Fruit fly (Drosophila melanogaster) whole organism, prepupa: ENCODE data around the gene CG4757.
A peak's percentile ranks its signal among the peaks of the same experiment; 100 is the strongest.

Source experiments
- Blimp-1 ChIP-seq: fragments of 200-800 bp; sonication (Bioruptor generic); optimal IDR thresholded peaks from 3 replicates; lab custom pipeline; 2017; ENCODE audit warnings: missing biosample characterization, missing genetic modification characterization, mild to moderate bottlenecking, moderate library complexity, missing genetic modification reagents
- CG10669 ChIP-seq: fragments of 200-800 bp; sonication (Bioruptor generic); optimal IDR thresholded peaks from 3 replicates; lab custom pipeline; 2018; ENCODE audit warnings: missing biosample characterization, mild to moderate bottlenecking, missing genetic modification characterization, moderate library complexity
- CG11294 ChIP-seq: fragments of 200-800 bp; sonication (Bioruptor generic); IDR thresholded peaks from 2 replicates; pipeline ENCODE4 v1.3.6; 2022; ENCODE audit warnings: missing biosample characterization, missing genetic modification characterization
- CG11762 ChIP-seq: fragments of 200-800 bp; sonication (Bioruptor generic); optimal IDR thresholded peaks from 3 replicates; lab custom pipeline; 2016; ENCODE audit warnings: missing biosample characterization, missing genetic modification characterization; ENCODE audit not compliant: insufficient read depth
- CG11902 ChIP-seq: fragments of 200-800 bp; sonication (Bioruptor generic); optimal IDR thresholded peaks from 3 replicates; lab custom pipeline; 2016; ENCODE audit warnings: missing biosample characterization, missing genetic modification characterization
- CG15336 ChIP-seq: fragments of 200-800 bp; sonication (Bioruptor generic); IDR thresholded peaks from 2 replicates; pipeline ENCODE4 v1.3.6; 2022; ENCODE audit warnings: missing biosample characterization, missing genetic modification characterization
- CG16779 ChIP-seq: fragments of 200-800 bp; sonication (Bioruptor generic); optimal IDR thresholded peaks from 3 replicates; lab custom pipeline; 2017; ENCODE audit warnings: missing biosample characterization, mild to moderate bottlenecking, missing genetic modification characterization
- CG32006 ChIP-seq: fragments of 200-800 bp; sonication (Bioruptor generic); optimal IDR thresholded peaks from 3 replicates; lab custom pipeline; 2017; ENCODE audit warnings: missing biosample characterization, mild to moderate bottlenecking, missing genetic modification characterization
- CG3919 ChIP-seq: fragments of 200-800 bp; sonication (Bioruptor generic); optimal IDR thresholded peaks from 3 replicates; lab custom pipeline; 2016; ENCODE audit warnings: missing biosample characterization, missing genetic modification characterization
- CG4318 ChIP-seq: fragments of 200-800 bp; sonication (Bioruptor generic); optimal IDR thresholded peaks from 3 replicates; lab custom pipeline; 2017; ENCODE audit warnings: missing biosample characterization, mild to moderate bottlenecking, missing genetic modification characterization
- CG6163 ChIP-seq: fragments of 200-800 bp; sonication (Bioruptor generic); IDR thresholded peaks from 3 replicates; pipeline ENCODE4 v1.3.6; 2022; ENCODE audit warnings: missing biosample characterization, missing genetic modification characterization
- CG6792 ChIP-seq: fragments of 200-800 bp; sonication (Bioruptor generic); optimal IDR thresholded peaks from 3 replicates; lab custom pipeline; 2016; ENCODE audit warnings: missing biosample characterization, missing genetic modification characterization
- CG6854 ChIP-seq: fragments of 200-800 bp; sonication (Bioruptor generic); optimal IDR thresholded peaks from 2 replicates; lab custom pipeline; 2017; ENCODE audit warnings: missing biosample characterization, mild to moderate bottlenecking, missing genetic modification characterization
- CG8632 ChIP-seq: fragments of 200-800 bp; sonication (Bioruptor generic); optimal IDR thresholded peaks from 3 replicates; lab custom pipeline; 2016; ENCODE audit warnings: missing biosample characterization, missing genetic modification characterization
- CG9139 ChIP-seq: fragments of 200-800 bp; sonication (Bioruptor generic); optimal IDR thresholded peaks from 3 replicates; lab custom pipeline; 2017; ENCODE audit warnings: missing biosample characterization, mild to moderate bottlenecking, missing genetic modification characterization
- Eip75B ChIP-seq: fragments of 200-800 bp; sonication (Bioruptor generic); optimal IDR thresholded peaks from 3 replicates; lab custom pipeline; 2016; ENCODE audit warnings: missing biosample characterization, missing genetic modification characterization
- Eip78C ChIP-seq: fragments of 200-800 bp; sonication (Bioruptor generic); peaks from one replicate; lab custom pipeline; 2016; ENCODE audit warnings: missing biosample characterization, missing genetic modification characterization
- Ets21C ChIP-seq: fragments of 200-800 bp; sonication (Bioruptor generic); optimal IDR thresholded peaks from 3 replicates; lab custom pipeline; 2016; ENCODE audit warnings: missing biosample characterization, missing genetic modification characterization
- Ets96B ChIP-seq: fragments of 200-800 bp; optimal IDR thresholded peaks from 2 replicates; lab custom pipeline; 2019; ENCODE audit warnings: missing biosample characterization, mild to moderate bottlenecking, missing genetic modification characterization, moderate library complexity
- Hr39 ChIP-seq: fragments of 200-800 bp; sonication (Bioruptor generic); optimal IDR thresholded peaks from 2 replicates; lab custom pipeline; 2016; ENCODE audit warnings: missing biosample characterization, missing genetic modification characterization
- Hr4 ChIP-seq: fragments of 200-800 bp; sonication (Bioruptor generic); optimal IDR thresholded peaks from 3 replicates; lab custom pipeline; 2016; ENCODE audit warnings: missing biosample characterization, missing genetic modification characterization
- Lpt ChIP-seq: fragments of 200-800 bp; sonication (Bioruptor generic); optimal IDR thresholded peaks from 3 replicates; lab custom pipeline; 2016; ENCODE audit warnings: missing biosample characterization, missing genetic modification characterization
- Met ChIP-seq: fragments of 200-800 bp; sonication (Bioruptor generic); optimal IDR thresholded peaks from 3 replicates; lab custom pipeline; 2016; ENCODE audit warnings: missing biosample characterization, missing genetic modification characterization
- Sox15 ChIP-seq: fragments of 200-800 bp; sonication (Bioruptor generic); optimal IDR thresholded peaks from 3 replicates; lab custom pipeline; 2016; ENCODE audit warnings: missing biosample characterization, missing genetic modification characterization
- achi ChIP-seq: fragments of 200-800 bp; sonication (Bioruptor generic); optimal IDR thresholded peaks from 3 replicates; lab custom pipeline; 2016; ENCODE audit warnings: missing biosample characterization, missing genetic modification characterization
- acj6 ChIP-seq: fragments of 200-800 bp; sonication (Bioruptor generic); optimal IDR thresholded peaks from 3 replicates; lab custom pipeline; 2016; ENCODE audit warnings: missing biosample characterization, missing genetic modification characterization
- cyc ChIP-seq: fragments of 200-800 bp; sonication (Bioruptor generic); optimal IDR thresholded peaks from 3 replicates; lab custom pipeline; 2016; ENCODE audit warnings: missing biosample characterization, missing genetic modification characterization
- dac ChIP-seq: fragments of 200-800 bp; sonication (Bioruptor generic); optimal IDR thresholded peaks from 2 replicates; lab custom pipeline; 2017; ENCODE audit warnings: missing biosample characterization, mild to moderate bottlenecking, missing genetic modification characterization
- dsx ChIP-seq: fragments of 200-800 bp; optimal IDR thresholded peaks from 3 replicates; lab custom pipeline; 2019; ENCODE audit warnings: missing biosample characterization, mild to moderate bottlenecking, missing genetic modification characterization, moderate library complexity; ENCODE audit not compliant: poor library complexity, severe bottlenecking
- eg ChIP-seq: fragments of 200-800 bp; sonication (Bioruptor generic); IDR thresholded peaks from 3 replicates; pipeline ENCODE4 v1.3.6; 2022; ENCODE audit warnings: missing biosample characterization, missing genetic modification characterization
- esn ChIP-seq: fragments of 200-800 bp; sonication (Bioruptor generic); optimal IDR thresholded peaks from 2 replicates; lab custom pipeline; 2016; ENCODE audit warnings: missing biosample characterization, mild to moderate bottlenecking, missing genetic modification characterization, moderate library complexity
- fd59A ChIP-seq: fragments of 200-800 bp; sonication (Bioruptor generic); optimal IDR thresholded peaks from 2 replicates; lab custom pipeline; 2017; ENCODE audit warnings: missing biosample characterization, mild to moderate bottlenecking, missing genetic modification characterization, missing genetic modification reagents
- fd85E ChIP-seq: fragments of 200-800 bp; sonication (Bioruptor generic); optimal IDR thresholded peaks from 3 replicates; lab custom pipeline; 2016; ENCODE audit warnings: missing biosample characterization, missing genetic modification characterization
- lz ChIP-seq: fragments of 200-800 bp; sonication (Bioruptor generic); optimal IDR thresholded peaks from 3 replicates; lab custom pipeline; 2016; ENCODE audit warnings: missing biosample characterization, missing genetic modification characterization
- pdm3 ChIP-seq: fragments of 200-800 bp; sonication (Bioruptor generic); optimal IDR thresholded peaks from 3 replicates; lab custom pipeline; 2016; ENCODE audit warnings: missing biosample characterization, missing genetic modification characterization
- salr ChIP-seq, 2 experiments: fragments of 200-800 bp; sonication (Bioruptor generic); optimal IDR thresholded peaks; 3 replicates each; lab custom pipeline; 2016 to 2018; ENCODE audit warnings: missing biosample characterization in 2 of 2, missing genetic modification characterization in 2 of 2, mild to moderate bottlenecking in 1 of 2
- spab ChIP-seq: fragments of 200-800 bp; sonication (Bioruptor generic); optimal IDR thresholded peaks from 2 replicates; lab custom pipeline; 2017; ENCODE audit warnings: missing biosample characterization, mild to moderate bottlenecking, missing genetic modification characterization, missing genetic modification reagents
- svp ChIP-seq: fragments of 200-800 bp; sonication (Bioruptor generic); peaks from one replicate; lab custom pipeline; 2016; ENCODE audit warnings: missing biosample characterization, missing genetic modification characterization
- topi ChIP-seq: fragments of 200-800 bp; sonication (Bioruptor generic); optimal IDR thresholded peaks from 3 replicates; lab custom pipeline; 2016; ENCODE audit warnings: missing biosample characterization, missing genetic modification characterization
- vri ChIP-seq: fragments of 200-800 bp; sonication (Bioruptor generic); optimal IDR thresholded peaks from 3 replicates; lab custom pipeline; 2016; ENCODE audit warnings: missing biosample characterization, mild to moderate bottlenecking, missing genetic modification characterization

CG4757 gene

dm6 chr3R:11156858-11157257 is 4.1 kb upstream of the CG4757 start, which contains the start of gene Ugt302C1:
TSS of gene Ugt302C1 (plus strand) at chr3R:11157098.
- TF ChIP-seq Eip78C (GFP tag; lab: Kevin White, UChicago) = peak; percentile 40
- peak; percentile 54 for TF ChIP-seq dsx (GFP tag; lab: Kevin White, UChicago)
- no peak for TF ChIP-seq Hr4 (GFP tag; lab: Kevin White, UChicago)
- peak; percentile 61 for TF ChIP-seq svp (GFP tag; lab: Kevin White, UChicago)
- TF ChIP-seq fd85E = no peak
- TF ChIP-seq Ets96B (tag; lab: Kevin White, UChicago) = no peak
- no peak for TF ChIP-seq dac (GFP tag; lab: Kevin White, UChicago)
- no peak for TF ChIP-seq Met (GFP tag; lab: Kevin White, UChicago)
- TF ChIP-seq vri = peak; percentile 95
- no peak for TF ChIP-seq pdm3 (GFP tag; lab: Kevin White, UChicago)
- 0 out of 3 replicates have a peak, but pooled peaks have one; percentile 22 for TF ChIP-seq eg (GFP tag; lab: Robert Waterston, UW)
- TF ChIP-seq CG6163 (GFP tag; lab: Robert Waterston, UW) = peak; percentile 27; the same call in 1 of the 3 replicates
- no peak for TF ChIP-seq CG15336 (GFP tag; lab: Robert Waterston, UW)
- TF ChIP-seq CG9139 (GFP tag; lab: Kevin White, UChicago) = no peak
- no peak for TF ChIP-seq Sox15 (GFP tag; lab: Kevin White, UChicago)
- peak; percentile 2 for TF ChIP-seq CG16779
- peak; percentile 14 for TF ChIP-seq CG3919

- TF ChIP-seq Hr39 = no peak
- no peak for TF ChIP-seq lz (GFP tag; lab: Kevin White, UChicago)
- TF ChIP-seq spab (GFP tag; lab: Kevin White, UChicago) = no peak
- no peak for TF ChIP-seq CG32006 (GFP tag; lab: Kevin White, UChicago)
Measured at dm6 chr3R:11165974-11166373, 5.0 kb downstream of the CG4757 start, which contains the start of gene Ugt35E1. TSS of gene Ugt35E1 (minus strand) at chr3R:11166074.

dm6 chr3R:11167931-11168465 is 7.0 kb downstream of the CG4757 start, which contains the start of gene Ugt35E2:
TSS of gene Ugt35E2 (minus strand) at chr3R:11167981.
- TF ChIP-seq Ets96B (tag; lab: Kevin White, UChicago) = no peak
- no peak for TF ChIP-seq CG15336 (GFP tag; lab: Robert Waterston, UW)
- TF ChIP-seq CG4318 (GFP tag; lab: Kevin White, UChicago) = no peak
- TF ChIP-seq CG6792 = no peak
- no peak for TF ChIP-seq eg (GFP tag; lab: Robert Waterston, UW)
- no peak for TF ChIP-seq CG6163 (GFP tag; lab: Robert Waterston, UW)
- no peak for TF ChIP-seq acj6
- no peak for TF ChIP-seq topi
- TF ChIP-seq CG8632 (GFP tag; lab: Kevin White, UChicago) = no peak
- TF ChIP-seq fd85E = no peak
- TF ChIP-seq dac (GFP tag; lab: Kevin White, UChicago) = no peak
- TF ChIP-seq salr (GFP tag; optimal IDR thresholded peaks at IDR 0.05; lab: Kevin White, UChicago) = no peak
- TF ChIP-seq Hr4 (GFP tag; lab: Kevin White, UChicago) = no peak
- TF ChIP-seq Eip75B = no peak
- TF ChIP-seq cyc (GFP tag; lab: Kevin White, UChicago) = no peak
- TF ChIP-seq esn (GFP tag; lab: Kevin White, UChicago) = no peak
- no peak for TF ChIP-seq achi (GFP tag; lab: Kevin White, UChicago)
- no peak for TF ChIP-seq pdm3 (GFP tag; lab: Kevin White, UChicago)
- TF ChIP-seq CG10669 = no peak
- no peak for TF ChIP-seq Hr39

dm6 chr3R:11170146-11170545 is 9.1 kb downstream of the CG4757 start, which contains the start of gene Ugt35B1:
TSS of gene Ugt35B1 (minus strand) at chr3R:11170246.
- TF ChIP-seq CG11762 (GFP tag; lab: Kevin White, UChicago) (no peak), CG3919 (no peak), achi (GFP tag; lab: Kevin White, UChicago) (no peak), Eip75B (no peak), acj6 (no peak), Ets21C (GFP tag; lab: Kevin White, UChicago) (no peak), CG11294 (GFP tag; lab: Robert Waterston, UW) (no peak), Hr4 (GFP tag; lab: Kevin White, UChicago) (no peak), spab (GFP tag; lab: Kevin White, UChicago) (no peak), CG6854 (GFP tag; lab: Kevin White, UChicago) (no peak), CG11902 (no peak), Hr39 (no peak), Lpt (GFP tag; lab: Kevin White, UChicago) (no peak), fd59A (GFP tag; lab: Kevin White, UChicago) (no peak), Blimp-1 (GFP tag; lab: Kevin White, UChicago) (no peak)
- TF ChIP-seq, all 60 proteins: peak for 0
